Fruit fly (Drosophila melanogaster): ENCODE measurements around the gene CG33160.

Gene CG33160

DNA sequence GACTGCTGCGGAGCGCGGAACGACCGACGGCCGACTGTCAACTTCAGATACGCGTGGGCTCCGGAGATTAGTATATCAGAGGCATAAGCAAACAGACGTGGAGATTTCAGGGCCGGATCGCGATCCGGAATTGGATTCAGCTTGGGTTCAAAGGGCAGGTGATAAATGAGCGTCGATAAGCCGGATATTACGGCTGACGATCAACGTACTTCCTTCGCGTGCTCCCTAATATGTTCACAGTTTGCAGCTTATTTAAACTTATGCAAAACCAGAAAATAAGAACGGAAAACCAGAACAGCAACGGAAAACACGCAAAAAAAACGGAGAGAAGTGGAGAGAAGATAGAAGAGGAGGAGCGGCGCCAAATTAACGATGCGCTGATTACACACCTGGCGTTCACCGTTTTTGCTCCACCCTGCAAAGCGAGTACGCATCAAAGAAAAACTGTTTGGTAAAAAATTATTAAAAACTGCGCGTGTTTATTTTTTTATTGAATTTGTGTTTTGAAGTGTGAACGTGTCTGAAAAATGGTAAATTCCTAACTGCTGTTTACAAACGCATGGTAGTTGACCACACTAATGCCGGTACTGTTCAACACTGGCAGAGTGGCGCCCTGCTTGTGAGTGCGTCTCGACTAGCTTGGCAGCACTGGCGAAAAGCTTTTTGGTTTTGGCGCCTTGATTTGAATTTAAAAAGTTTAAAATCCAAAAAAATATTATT lies 33.0 kb upstream of the CG33160 start, which contains the start of gene CG17746:
TSS of gene CG17746 (minus strand) at position 546 of the 720 bp plus-strand sequence.
- TF ChIP-seq CG7045 (GFP tag; optimal IDR thresholded peaks at IDR 0.05) (peak; percentile 10), cnc (optimal IDR thresholded peaks at IDR 0.05) (no peak), Crg-1 (GFP tag; optimal IDR thresholded peaks at IDR 0.05) (peak; percentile 81), ovo (GFP tag; optimal IDR thresholded peaks at IDR 0.05) (peak; percentile 9), CG11617 (GFP tag; optimal IDR thresholded peaks at IDR 0.05) (no peak), kay (GFP tag; ENCODE audit: borderline replicate concordance) (no peak), CG5204 (GFP tag; optimal IDR thresholded peaks at IDR 0.05) (no peak), bab1 (GFP tag; optimal IDR thresholded peaks at IDR 0.05) (peak; percentile 78), Hr96 (GFP tag; optimal IDR thresholded peaks at IDR 0.05) (no peak), CG1620 (GFP tag; optimal IDR thresholded peaks at IDR 0.05) (peak; percentile 79), pad (GFP tag; optimal IDR thresholded peaks at IDR 0.05) (peak; percentile 42), CG7101 (tag; optimal IDR thresholded peaks at IDR 0.05) (peak; percentile 23), Clk (GFP tag; optimal IDR thresholded peaks at IDR 0.05) (peak; percentile 4), Mnt (GFP tag; optimal IDR thresholded peaks at IDR 0.05) (peak; percentile 81), CG14711 (tag; optimal IDR thresholded peaks at IDR 0.05) (peak; percentile 21), cic (GFP tag; optimal IDR thresholded peaks at IDR 0.05) (peak; percentile 12), CG33017 (tag; optimal IDR thresholded peaks at IDR 0.05) (no peak), CG12768 (GFP tag; optimal IDR thresholded peaks at IDR 0.05) (no peak), tj (GFP tag; optimal IDR thresholded peaks at IDR 0.05) (no peak), toe (GFP tag; optimal IDR thresholded peaks at IDR 0.05) (no peak)

DNA sequence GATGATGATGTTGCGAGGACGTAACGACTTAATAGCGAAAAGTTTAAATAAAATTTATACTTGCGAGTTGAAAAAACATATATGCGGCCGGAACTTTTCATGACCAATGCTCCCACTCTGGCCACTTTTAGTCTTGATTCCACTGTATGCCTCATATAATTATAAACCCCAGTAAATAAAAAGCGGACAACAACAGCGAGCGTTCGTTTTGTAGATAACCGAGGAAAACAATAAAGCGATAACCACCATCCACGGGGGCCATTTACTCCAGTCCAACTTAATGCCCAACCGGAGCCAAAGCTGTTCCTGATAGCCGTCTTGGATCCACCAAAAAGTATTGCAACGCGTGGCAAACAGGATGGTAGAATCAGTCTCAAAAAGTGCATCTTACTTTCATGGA lies 30.2 kb upstream of the CG33160 start:
- peak; percentile 59 for TF ChIP-seq cic (GFP tag; optimal IDR thresholded peaks at IDR 0.05)
- no peak for TF ChIP-seq CG11617 (GFP tag; optimal IDR thresholded peaks at IDR 0.05)

DNA sequence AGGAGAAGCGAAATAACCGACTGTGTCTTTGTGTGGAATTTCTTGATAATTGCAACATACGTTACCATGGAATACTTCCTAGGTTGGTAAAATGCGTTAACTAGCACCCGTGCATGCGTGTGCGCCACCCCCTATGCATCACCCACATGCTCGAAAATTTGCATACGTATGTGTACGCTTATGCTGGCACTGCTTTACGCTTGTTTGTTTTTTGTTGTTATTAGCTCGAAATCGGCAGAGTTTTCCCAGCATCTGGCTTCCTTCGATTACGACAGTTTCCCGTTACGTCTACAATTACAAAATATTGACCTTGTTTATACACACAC lies 20.3 kb upstream of the CG33160 start:
- TF ChIP-seq tj (GFP tag; optimal IDR thresholded peaks at IDR 0.05) (peak; percentile 32), CG5204 (GFP tag; optimal IDR thresholded peaks at IDR 0.05) (no peak), CG14711 (tag; optimal IDR thresholded peaks at IDR 0.05) (no peak), ovo (GFP tag; optimal IDR thresholded peaks at IDR 0.05) (no peak), kay (GFP tag; ENCODE audit: borderline replicate concordance) (no peak)

DNA sequence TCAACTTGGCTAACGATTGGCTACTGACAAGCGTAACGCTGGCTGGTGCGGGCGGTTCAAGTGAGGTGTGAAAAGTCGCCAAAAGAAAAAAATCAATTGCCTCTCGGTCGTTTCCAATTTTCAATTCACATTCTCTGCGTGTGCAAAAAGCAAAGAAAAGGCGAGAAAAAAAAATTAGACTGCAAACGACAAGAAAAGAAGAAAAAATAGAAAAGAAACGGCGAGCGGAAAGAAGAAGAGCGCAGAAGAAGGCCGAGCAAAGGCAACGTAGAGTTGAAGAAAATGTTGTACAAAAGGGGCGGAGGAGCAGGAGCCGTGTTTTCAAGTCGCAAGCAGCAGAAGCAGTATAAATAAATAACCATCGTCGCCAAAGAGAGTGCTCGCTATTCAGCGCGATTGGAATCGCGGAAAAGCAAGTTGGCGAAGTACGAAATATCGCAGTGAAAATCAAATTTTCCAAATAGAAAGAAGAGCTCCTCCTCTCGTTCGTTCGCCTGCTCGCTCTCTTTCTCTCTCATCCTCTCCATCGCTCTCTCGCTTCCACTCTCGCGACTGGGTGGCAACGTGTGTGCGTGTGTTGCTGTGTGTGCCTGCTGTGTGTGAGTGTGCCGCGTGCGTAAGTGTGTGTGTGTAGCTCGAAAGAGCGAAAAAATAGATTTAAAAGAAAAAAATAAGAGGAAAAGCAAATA lies 19.8 kb upstream of the CG33160 start:
- TF ChIP-seq CG7101 (tag; optimal IDR thresholded peaks at IDR 0.05) (peak; percentile 25), CG12768 (GFP tag; optimal IDR thresholded peaks at IDR 0.05) (peak; percentile 67), pad (GFP tag; optimal IDR thresholded peaks at IDR 0.05) (peak; percentile 26), tj (GFP tag; optimal IDR thresholded peaks at IDR 0.05) (no peak), cnc (optimal IDR thresholded peaks at IDR 0.05) (no peak), cic (GFP tag; optimal IDR thresholded peaks at IDR 0.05) (peak; percentile 72), CG7045 (GFP tag; optimal IDR thresholded peaks at IDR 0.05) (peak; percentile 32), CG33017 (tag; optimal IDR thresholded peaks at IDR 0.05) (peak; percentile 44), CG14711 (tag; optimal IDR thresholded peaks at IDR 0.05) (no peak), CG11617 (GFP tag; optimal IDR thresholded peaks at IDR 0.05) (peak; percentile 49), toe (GFP tag; optimal IDR thresholded peaks at IDR 0.05) (no peak), Hr96 (GFP tag; optimal IDR thresholded peaks at IDR 0.05) (no peak), bab1 (GFP tag; optimal IDR thresholded peaks at IDR 0.05) (no peak), Crg-1 (GFP tag; optimal IDR thresholded peaks at IDR 0.05) (peak; percentile 13), CG5204 (GFP tag; optimal IDR thresholded peaks at IDR 0.05) (no peak), Mnt (GFP tag; optimal IDR thresholded peaks at IDR 0.05) (peak; percentile 72)

DNA sequence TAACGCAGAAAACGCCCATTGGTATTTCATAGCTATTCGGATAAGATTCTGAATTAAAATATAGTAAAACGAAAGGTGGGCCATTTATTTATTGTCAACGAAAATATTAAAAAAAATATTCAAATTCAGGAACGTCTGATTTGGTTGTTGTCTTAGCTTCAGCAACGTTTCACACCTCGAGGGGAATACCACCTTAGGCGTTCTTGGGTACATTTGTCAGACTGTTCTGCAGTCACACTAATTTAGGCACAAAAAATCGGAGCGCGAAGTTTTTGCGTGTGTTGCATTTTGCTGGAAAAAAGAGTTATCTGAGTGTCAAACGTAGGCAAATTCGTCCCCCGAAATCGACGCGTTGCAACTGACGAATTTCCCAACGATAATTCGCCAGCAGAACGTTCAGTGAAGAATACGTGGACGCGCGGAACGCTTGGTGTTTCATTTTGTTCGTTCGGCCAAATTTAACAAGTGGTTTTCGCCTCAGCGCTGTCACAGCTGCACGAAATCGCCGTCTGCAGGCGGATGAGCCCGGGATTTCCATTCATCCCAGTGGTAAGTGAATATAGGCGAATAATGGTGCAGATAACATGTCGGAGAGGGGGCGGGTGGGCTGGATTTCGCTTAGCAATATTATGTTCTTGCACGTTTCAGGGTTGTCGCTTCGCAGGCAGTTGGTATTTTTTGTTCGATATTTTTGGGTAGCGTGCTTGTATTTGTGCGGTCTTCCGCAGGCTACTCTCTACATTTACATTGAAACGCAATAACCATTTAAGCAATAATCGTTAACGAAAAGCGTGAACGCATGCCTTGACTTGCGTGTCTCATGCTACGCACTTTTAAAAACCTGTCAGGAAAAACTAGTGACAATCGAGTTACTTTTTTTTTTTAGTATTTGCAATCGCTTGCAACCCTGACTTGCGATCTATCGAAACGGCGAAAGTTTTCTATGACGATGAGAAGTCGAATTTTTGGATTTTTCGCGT lies 18.9 kb upstream of the CG33160 start, which contains the start of gene Larp4B:
TSS of gene Larp4B (plus strand) at position 99 of the 980 bp plus-strand sequence.
- TF ChIP-seq CG5204 (GFP tag; optimal IDR thresholded peaks at IDR 0.05) (no peak), pad (GFP tag; optimal IDR thresholded peaks at IDR 0.05) (peak; percentile 24), CG7101 (tag; optimal IDR thresholded peaks at IDR 0.05) (peak; percentile 1), CG33017 (tag; optimal IDR thresholded peaks at IDR 0.05) (no peak), cic (GFP tag; optimal IDR thresholded peaks at IDR 0.05) (no peak), kay (GFP tag; ENCODE audit: borderline replicate concordance) (no peak), cnc (optimal IDR thresholded peaks at IDR 0.05) (peak in 1 of 2 experiments; percentile 0), CG1620 (GFP tag; optimal IDR thresholded peaks at IDR 0.05) (peak; percentile 31), Mnt (GFP tag; optimal IDR thresholded peaks at IDR 0.05) (peak; percentile 26), CG11617 (GFP tag; optimal IDR thresholded peaks at IDR 0.05) (peak; percentile 10), CG12768 (GFP tag; optimal IDR thresholded peaks at IDR 0.05) (no peak), CG14711 (tag; optimal IDR thresholded peaks at IDR 0.05) (peak; percentile 95), Crg-1 (GFP tag; optimal IDR thresholded peaks at IDR 0.05) (no peak), Clk (GFP tag; optimal IDR thresholded peaks at IDR 0.05) (no peak), toe (GFP tag; optimal IDR thresholded peaks at IDR 0.05) (no peak), CG7045 (GFP tag; optimal IDR thresholded peaks at IDR 0.05) (peak; percentile 25), ovo (GFP tag; optimal IDR thresholded peaks at IDR 0.05) (no peak), bab1 (GFP tag; optimal IDR thresholded peaks at IDR 0.05) (peak; percentile 39), Hr96 (GFP tag; optimal IDR thresholded peaks at IDR 0.05) (no peak), tj (GFP tag; optimal IDR thresholded peaks at IDR 0.05) (peak; percentile 82)

All from whole organism, adult.